Worm (Caenorhabditis elegans): Measurements from ENCODE around the gene T20B12.7.

ce11 chrIII:7338009-7338408, 40.8 kb downstream of the T20B12.7 start:
- no peak for TF ChIP-seq ets-7 (tag; optimal IDR thresholded peaks at IDR 0.05)
- no peak for TF ChIP-seq hmg-4 (GFP tag; optimal IDR thresholded peaks at IDR 0.05)
- no peak for TF ChIP-seq ceh-13 (GFP tag; optimal IDR thresholded peaks at IDR 0.05)
- no peak for TF ChIP-seq ama-1 (optimal IDR thresholded peaks at IDR 0.05)
- no peak for TF ChIP-seq pes-1 (GFP tag; IDR thresholded peaks at IDR 0.05)
- no peak for TF ChIP-seq flt-1 (GFP tag; IDR thresholded peaks at IDR 0.05)
- no peak for TF ChIP-seq scrt-1 (GFP tag; IDR thresholded peaks at IDR 0.05)
- 0 out of 2 replicates have a peak, but pooled peaks have one; percentile 10 for TF ChIP-seq tbx-11 (GFP tag; IDR thresholded peaks at IDR 0.05)
- TF ChIP-seq F13C5.2 (tag; optimal IDR thresholded peaks at IDR 0.05), result no peak
- TF ChIP-seq sea-1 (GFP tag; conservative IDR thresholded peaks at IDR 0.05), result no peak
